Fruit fly (Drosophila melanogaster) whole organism, embryonic: ENCODE measurements around the gene CG31883.
A peak's percentile ranks its signal among the peaks of the same experiment; 100 is the strongest.

Experiments used
- CG10979 ChIP-seq: fragments of 200-800 bp; sonication (Bioruptor generic); optimal IDR thresholded peaks from 2 replicates; lab custom pipeline; 2018; ENCODE audit warnings: missing biosample characterization, mild to moderate bottlenecking, missing genetic modification characterization, moderate library complexity
- CG11695 ChIP-seq: fragments of 200-800 bp; sonication (Bioruptor generic); IDR thresholded peaks from 3 replicates; pipeline ENCODE4 v1.3.6; 2022; ENCODE audit warnings: missing biosample characterization, missing genetic modification characterization
- CG12236 ChIP-seq: fragments of 200-800 bp; sonication (Bioruptor generic); optimal IDR thresholded peaks from 2 replicates; lab custom pipeline; 2016; ENCODE audit warnings: missing biosample characterization, missing genetic modification characterization
- CG12391 ChIP-seq: fragments of 200-800 bp; sonication (Bioruptor generic); optimal IDR thresholded peaks from 3 replicates; lab custom pipeline; 2018; ENCODE audit warnings: missing biosample characterization, mild to moderate bottlenecking, missing genetic modification characterization, moderate library complexity
- CG14050 ChIP-seq: fragments of 200-800 bp; sonication (Bioruptor generic); IDR thresholded peaks from 3 replicates; pipeline ENCODE4 v1.3.6; 2022; ENCODE audit warnings: missing biosample characterization, missing genetic modification characterization
- CG14965 ChIP-seq: fragments of 200-800 bp; sonication (Bioruptor generic); optimal IDR thresholded peaks from 2 replicates; lab custom pipeline; 2016; ENCODE audit warnings: missing biosample characterization, missing genetic modification characterization, borderline replicate concordance
- CG18011 ChIP-seq: fragments of 200-800 bp; sonication (Bioruptor generic); optimal IDR thresholded peaks from 2 replicates; lab custom pipeline; 2017; ENCODE audit warnings: missing biosample characterization, missing genetic modification characterization, mild to moderate bottlenecking, moderate library complexity, missing genotype
- CG2199 ChIP-seq: fragments of 200-800 bp; sonication (Bioruptor generic); IDR thresholded peaks from 3 replicates; pipeline ENCODE4 v1.3.6; 2022; ENCODE audit warnings: missing biosample characterization, missing genetic modification characterization
- CG34376 ChIP-seq: fragments of 200-800 bp; sonication (Bioruptor generic); optimal IDR thresholded peaks from 2 replicates; lab custom pipeline; 2018; ENCODE audit warnings: missing biosample characterization, mild to moderate bottlenecking, missing genetic modification characterization
- CG34422 ChIP-seq: fragments of 200-800 bp; sonication (Bioruptor generic); IDR thresholded peaks from 3 replicates; pipeline ENCODE4 v1.3.6; 2022; ENCODE audit warnings: missing biosample characterization, missing genetic modification characterization
- CG3847 ChIP-seq: fragments of 200-800 bp; sonication (Bioruptor generic); IDR thresholded peaks from 2 replicates; pipeline ENCODE4 v1.3.6; 2022; ENCODE audit warnings: missing biosample characterization, missing genetic modification characterization
- CG4328 ChIP-seq: fragments of 200-800 bp; sonication (Bioruptor generic); optimal IDR thresholded peaks from 3 replicates; lab custom pipeline; 2017; ENCODE audit warnings: missing biosample characterization, missing genetic modification reagents, missing genetic modification characterization
- CG4730 ChIP-seq: fragments of 200-800 bp; sonication (Bioruptor generic); IDR thresholded peaks from 2 replicates; pipeline ENCODE4 v1.3.6; 2022; ENCODE audit warnings: missing biosample characterization, missing genetic modification characterization
- CG4820 ChIP-seq: fragments of 200-800 bp; sonication (Bioruptor generic); optimal IDR thresholded peaks from 3 replicates; lab custom pipeline; 2016; ENCODE audit warnings: missing biosample characterization, missing genetic modification characterization
- CG4854 ChIP-seq: fragments of 200-800 bp; sonication (Bioruptor generic); optimal IDR thresholded peaks from 2 replicates; lab custom pipeline; 2016; ENCODE audit warnings: missing biosample characterization, missing genetic modification characterization, inconsistent platforms
- CG6175 ChIP-seq: fragments of 200-800 bp; sonication (Bioruptor generic); IDR thresholded peaks from 3 replicates; pipeline ENCODE4 v1.3.6; 2022; ENCODE audit warnings: missing biosample characterization, missing genetic modification characterization
- CG6791 ChIP-seq: fragments of 200-800 bp; sonication (Bioruptor generic); IDR thresholded peaks from 3 replicates; pipeline ENCODE4 v1.3.6; 2022; ENCODE audit warnings: missing biosample characterization, missing genetic modification characterization; ENCODE audit not compliant: partially characterized antibody
- CG7745 ChIP-seq: fragments of 200-800 bp; sonication (Bioruptor generic); optimal IDR thresholded peaks from 2 replicates; lab custom pipeline; 2018; ENCODE audit warnings: missing biosample characterization, mild to moderate bottlenecking, missing genetic modification characterization, moderate library complexity
- CG7987 ChIP-seq: fragments of 200-800 bp; sonication (Bioruptor generic); optimal IDR thresholded peaks from 2 replicates; lab custom pipeline; 2018; ENCODE audit warnings: missing biosample characterization, mild to moderate bottlenecking, missing genetic modification characterization, moderate library complexity
- CG8924 ChIP-seq: fragments of 200-800 bp; optimal IDR thresholded peaks from 3 replicates; lab custom pipeline; 2019; ENCODE audit warnings: missing biosample characterization, mild to moderate bottlenecking, missing genetic modification characterization, moderate library complexity
- Ets97D ChIP-seq: fragments of 200-800 bp; sonication (Bioruptor generic); optimal IDR thresholded peaks from 3 replicates; lab custom pipeline; 2016; ENCODE audit warnings: missing biosample characterization, missing genetic modification characterization
- HLH4C ChIP-seq: fragments of 200-800 bp; sonication (Bioruptor generic); IDR thresholded peaks from 3 replicates; pipeline ENCODE4 v1.3.6; 2022; ENCODE audit warnings: missing biosample characterization, missing genetic modification characterization; ENCODE audit not compliant: partially characterized antibody
- Lhr ChIP-seq: fragments of 200-800 bp; sonication (Bioruptor generic); optimal IDR thresholded peaks from 3 replicates; lab custom pipeline; 2017; ENCODE audit warnings: mild to moderate bottlenecking, missing biosample characterization, missing genetic modification reagents, missing genetic modification characterization
- Lpt ChIP-seq: fragments of >200 bp; optimal IDR thresholded peaks from 2 replicates; lab custom pipeline; 2018; ENCODE audit warnings: missing biosample characterization, missing genetic modification characterization
- Pdp1 ChIP-seq, 2 experiments: fragments of 200-800 bp; sonication (Bioruptor generic); optimal IDR thresholded peaks; 3 replicates each; lab custom pipeline; 2016; ENCODE audit warnings: missing biosample characterization in 2 of 2, missing genetic modification characterization in 2 of 2, mild to moderate bottlenecking in 1 of 2, moderate library complexity in 1 of 2
- Scr ChIP-seq: fragments of 200-800 bp; sonication (Bioruptor generic); IDR thresholded peaks from 2 replicates; pipeline ENCODE4 v1.3.6; 2022; ENCODE audit warnings: missing biosample characterization, missing genetic modification characterization; ENCODE audit not compliant: partially characterized antibody
- YL-1 ChIP-seq: fragments of 200-800 bp; sonication (Bioruptor generic); optimal IDR thresholded peaks from 3 replicates; lab custom pipeline; 2017; ENCODE audit warnings: missing biosample characterization, mild to moderate bottlenecking, missing genetic modification characterization
- amos ChIP-seq: fragments of 200-800 bp; sonication (Bioruptor generic); IDR thresholded peaks from 2 replicates; pipeline ENCODE4 v1.3.6; 2022; ENCODE audit warnings: missing biosample characterization, missing genetic modification characterization; ENCODE audit not compliant: partially characterized antibody
- aop ChIP-seq: fragments of 200-800 bp; sonication (Bioruptor generic); IDR thresholded peaks from 2 replicates; pipeline ENCODE4 v1.3.6; 2022; ENCODE audit warnings: missing biosample characterization, missing genetic modification characterization
- bbx ChIP-seq: fragments of 200-800 bp; sonication (Bioruptor generic); IDR thresholded peaks from 2 replicates; pipeline ENCODE4 v1.3.6; 2022; ENCODE audit warnings: missing biosample characterization, missing genetic modification characterization; ENCODE audit not compliant: partially characterized antibody
- cas ChIP-seq: fragments of 200-800 bp; sonication (Bioruptor generic); IDR thresholded peaks from 2 replicates; pipeline ENCODE4 v1.3.6; 2022; ENCODE audit warnings: missing biosample characterization, missing genetic modification characterization
- caup ChIP-seq: fragments of 200-800 bp; sonication (Bioruptor generic); optimal IDR thresholded peaks from 3 replicates; lab custom pipeline; 2017; ENCODE audit warnings: missing biosample characterization, mild to moderate bottlenecking, missing genetic modification characterization, moderate library complexity; ENCODE audit not compliant: severe bottlenecking
- dimm ChIP-seq: fragments of 200-800 bp; sonication (Bioruptor generic); IDR thresholded peaks from 2 replicates; pipeline ENCODE4 v1.3.6; 2022; ENCODE audit warnings: missing biosample characterization, missing genetic modification characterization
- dpn ChIP-seq, 2 experiments: fragments of 200-800 bp; sonication (Bioruptor generic); optimal IDR thresholded peaks; 3 replicates each; lab custom pipeline; 2016; ENCODE audit warnings: missing biosample characterization in 2 of 2, missing genetic modification characterization in 2 of 2
- grau ChIP-seq: fragments of 200-800 bp; optimal IDR thresholded peaks from 3 replicates; lab custom pipeline; 2019; ENCODE audit warnings: missing biosample characterization, mild to moderate bottlenecking, missing genetic modification characterization, moderate library complexity
- gro ChIP-seq: fragments of 200-800 bp; sonication (Bioruptor generic); optimal IDR thresholded peaks from 2 replicates; lab custom pipeline; 2016; ENCODE audit warnings: missing biosample characterization, missing genetic modification characterization
- gsb ChIP-seq: fragments of 200-800 bp; sonication (Bioruptor generic); IDR thresholded peaks from 2 replicates; pipeline ENCODE4 v1.3.6; 2022; ENCODE audit warnings: missing biosample characterization, missing genetic modification characterization
- gsb-n ChIP-seq: fragments of 200-800 bp; sonication (Bioruptor generic); optimal IDR thresholded peaks from 3 replicates; lab custom pipeline; 2018; ENCODE audit warnings: missing biosample characterization, mild to moderate bottlenecking, missing genetic modification characterization
- ham ChIP-seq: fragments of 200-800 bp; sonication (Bioruptor generic); IDR thresholded peaks from 2 replicates; pipeline ENCODE4 v1.3.6; 2022; ENCODE audit warnings: missing biosample characterization, missing genetic modification characterization
- inv ChIP-seq: fragments of 200-800 bp; sonication (Bioruptor generic); IDR thresholded peaks from 2 replicates; pipeline ENCODE4 v1.3.6; 2022; ENCODE audit warnings: missing biosample characterization, missing genetic modification characterization; ENCODE audit not compliant: partially characterized antibody
- knrl ChIP-seq: fragments of 200-800 bp; sonication (Bioruptor generic); IDR thresholded peaks from 3 replicates; pipeline ENCODE4 v1.3.6; 2022; ENCODE audit warnings: missing biosample characterization, missing genetic modification characterization; ENCODE audit not compliant: partially characterized antibody
- mam ChIP-seq: fragments of 200-800 bp; sonication (Bioruptor generic); optimal IDR thresholded peaks from 3 replicates; lab custom pipeline; 2016; ENCODE audit warnings: missing biosample characterization, missing genetic modification characterization
- nmo ChIP-seq: fragments of 200-800 bp; sonication (Bioruptor generic); optimal IDR thresholded peaks from 2 replicates; lab custom pipeline; 2018; ENCODE audit warnings: missing biosample characterization, mild to moderate bottlenecking, missing genetic modification characterization, moderate library complexity
- pfk ChIP-seq: fragments of 200-800 bp; sonication (Bioruptor generic); optimal IDR thresholded peaks from 2 replicates; lab custom pipeline; 2018; ENCODE audit warnings: missing biosample characterization, mild to moderate bottlenecking, missing genetic modification characterization, moderate library complexity
- prd ChIP-seq, 3 experiments: fragments of >200 bp in 2 of 3; fragments of 200-800 bp in 1 of 3; sonication (Bioruptor generic) in 1 of 3; optimal IDR thresholded peaks in 2 of 3; IDR thresholded peaks in 1 of 3; 2 replicates in 2 of 3; 3 replicates in 1 of 3; pipeline versions ENCODE4 v1.3.6 to Lab custom; 2017 to 2022; ENCODE audit warnings: missing biosample characterization in 1 of 3, missing genetic modification characterization in 1 of 3
- pros ChIP-seq: fragments of 200-800 bp; sonication (Bioruptor generic); optimal IDR thresholded peaks from 3 replicates; lab custom pipeline; 2019; ENCODE audit warnings: missing biosample characterization, mild to moderate bottlenecking, missing genetic modification characterization, moderate library complexity
- tll ChIP-seq, 2 experiments: fragments of 200-800 bp in 1 of 2; fragments of >200 bp in 1 of 2; sonication (Bioruptor generic) in 1 of 2; optimal IDR thresholded peaks; 2 replicates each; lab custom pipeline; 2017 to 2019; ENCODE audit warnings: missing biosample characterization in 2 of 2, missing genetic modification characterization in 2 of 2, mild to moderate bottlenecking in 1 of 2, moderate library complexity in 1 of 2

The CG31883 gene

DNA sequence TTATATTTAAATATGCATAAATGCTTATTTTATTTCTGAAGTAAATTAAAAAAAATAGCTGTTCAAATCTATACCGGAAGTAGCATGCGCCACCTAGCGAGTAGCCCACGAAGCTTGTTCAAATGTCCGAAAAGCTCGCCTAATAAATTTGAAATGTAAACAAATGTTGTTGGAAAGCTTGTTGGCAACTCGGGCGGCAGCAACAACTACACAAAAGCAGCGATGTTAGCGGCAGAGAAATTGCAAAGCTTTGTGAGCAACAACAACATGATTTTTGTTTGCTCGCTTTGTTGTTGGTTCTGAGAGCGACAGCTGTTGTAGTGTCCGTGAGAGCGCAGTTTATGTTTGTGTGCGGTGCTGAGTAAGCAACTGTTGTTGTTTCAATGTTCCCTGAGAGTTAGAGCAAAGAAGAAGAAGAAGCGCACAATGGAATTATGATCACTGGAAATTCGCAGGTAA lies 39.1 kb downstream of the CG31883 start (continued):
- peak; percentile 94 for TF ChIP-seq CG8924 (tag; lab: Kevin White, UChicago)
- TF ChIP-seq CG14965 (GFP tag; lab: Kevin White, UChicago): peak; percentile 86
- TF ChIP-seq pros (GFP tag; lab: Kevin White, UChicago): no peak
- peak; percentile 85 for TF ChIP-seq mam
- TF ChIP-seq CG6175: peak; percentile 94
- TF ChIP-seq ham (GFP tag; lab: Robert Waterston, UW): peak; percentile 89; the same call in 1 of the 2 replicates
- TF ChIP-seq CG2199 (GFP tag; lab: Robert Waterston, UW): peak; percentile 88; the same call in 2 of the 3 replicates
- no peak for TF ChIP-seq inv (GFP tag; lab: Robert Waterston, UW)
- peak; percentile 97 for TF ChIP-seq CG4854
- peak; percentile 100 for TF ChIP-seq YL-1 (GFP tag; lab: Kevin White, UChicago)
- peak; percentile 95 for TF ChIP-seq CG14050
- peak; percentile 92 for TF ChIP-seq CG18011 (GFP tag; lab: Kevin White, UChicago)
- TF ChIP-seq prd (optimal IDR thresholded peaks at IDR 0.05; lab: Kevin White, UChicago): no peak
- peak; percentile 72 for TF ChIP-seq prd (GFP tag; IDR thresholded peaks at IDR 0.05; lab: Robert Waterston, UW)
- peak; percentile 87 for TF ChIP-seq CG4730 (GFP tag; lab: Robert Waterston, UW)
- TF ChIP-seq bbx (GFP tag; lab: Robert Waterston, UW): no peak
- TF ChIP-seq CG10979 (tag; lab: Kevin White, UChicago): peak; percentile 91
- TF ChIP-seq CG4820 (GFP tag; lab: Kevin White, UChicago): peak; percentile 89
- TF ChIP-seq pfk (GFP tag; lab: Kevin White, UChicago): peak; percentile 89
- TF ChIP-seq Lpt: no peak
- peak; percentile 97 for TF ChIP-seq Lhr (GFP tag; lab: Kevin White, UChicago)
- TF ChIP-seq caup: peak; percentile 100
- peak; percentile 15; the same call in 1 of the 2 replicates for TF ChIP-seq Scr (GFP tag; lab: Robert Waterston, UW)
- TF ChIP-seq HLH4C: no peak
- peak; percentile 77 for TF ChIP-seq cas (GFP tag; lab: Robert Waterston, UW)
- TF ChIP-seq dimm (GFP tag; lab: Robert Waterston, UW): peak; percentile 91
- peak; percentile 99 for TF ChIP-seq CG4328 (GFP tag; lab: Kevin White, UChicago)
- TF ChIP-seq dpn (GFP tag; optimal IDR thresholded peaks at IDR 0.05; lab: Kevin White, UChicago): peak; percentile 93 to 95
- peak; percentile 90 for TF ChIP-seq CG3847 (GFP tag; lab: Robert Waterston, UW)
- no peak for TF ChIP-seq knrl (GFP tag; lab: Robert Waterston, UW)
- TF ChIP-seq CG7987 (GFP tag; lab: Kevin White, UChicago): peak; percentile 100
- peak; percentile 100 for TF ChIP-seq Ets97D
- TF ChIP-seq CG11695: peak; percentile 94
- peak; percentile 93 for TF ChIP-seq gsb
- TF ChIP-seq CG12391: peak; percentile 98
- peak in 1 of 2 experiments; percentile 31 for TF ChIP-seq tll (GFP tag; optimal IDR thresholded peaks at IDR 0.05; lab: Kevin White, UChicago)
- TF ChIP-seq nmo (GFP tag; lab: Kevin White, UChicago): peak; percentile 90
- TF ChIP-seq aop (GFP tag; lab: Robert Waterston, UW): peak; percentile 78
- peak; percentile 98 for TF ChIP-seq gro
- no peak for TF ChIP-seq CG6791 (GFP tag; lab: Robert Waterston, UW)
- TF ChIP-seq amos (GFP tag; lab: Robert Waterston, UW): no peak
- peak; percentile 95 for TF ChIP-seq grau (tag; lab: Kevin White, UChicago)
- TF ChIP-seq CG34422: peak; percentile 93
- peak; percentile 100 for TF ChIP-seq CG34376 (GFP tag; lab: Kevin White, UChicago)
- peak; percentile 95 for TF ChIP-seq CG12236 (GFP tag; lab: Kevin White, UChicago)
- TF ChIP-seq gsb-n (tag; lab: Kevin White, UChicago): peak; percentile 97
- peak; percentile 75 for TF ChIP-seq CG7745 (tag; lab: Kevin White, UChicago)
- peak; percentile 90 to 92 for TF ChIP-seq Pdp1 (GFP tag; optimal IDR thresholded peaks at IDR 0.05; lab: Kevin White, UChicago)
